Worm (Caenorhabditis elegans): ENCODE measurements around the gene Y39B6A.69.

Y39B6A.69 gene

ce11 chrV:19158664-19159063 is 6.4 kb upstream of the Y39B6A.69 start, which contains the start of gene Y39B6A.5 (continued):
- TF ChIP-seq lsy-2 (tag; optimal IDR thresholded peaks at IDR 0.05): peak; percentile 4 to 25
- peak; percentile 80 for TF ChIP-seq pax-3 (tag; optimal IDR thresholded peaks at IDR 0.05)
- no peak for TF ChIP-seq zag-1 (tag; optimal IDR thresholded peaks at IDR 0.05)
- TF ChIP-seq nhr-237 (tag; optimal IDR thresholded peaks at IDR 0.05): no peak
- peak in 1 of 6 experiments; percentile 53 for TF ChIP-seq elt-3 (tag; optimal IDR thresholded peaks at IDR 0.05)
- TF ChIP-seq lin-35 (GFP tag; optimal IDR thresholded peaks at IDR 0.05): peak in 1 of 2 experiments; percentile 69
- no peak for TF ChIP-seq Y116A8C.19 (tag; optimal IDR thresholded peaks at IDR 0.05; ENCODE audit: borderline replicate concordance)
- peak; percentile 79 for TF ChIP-seq jun-1 (tag; optimal IDR thresholded peaks at IDR 0.05)
- peak; percentile 19 for TF ChIP-seq blmp-1 (tag; optimal IDR thresholded peaks at IDR 0.05)
- no peak for TF ChIP-seq unc-98 (GFP tag; IDR thresholded peaks at IDR 0.05)
- no peak for TF ChIP-seq ztf-11 (tag; optimal IDR thresholded peaks at IDR 0.05)
- no peak for TF ChIP-seq efl-3 (GFP tag; optimal IDR thresholded peaks at IDR 0.05)
- TF ChIP-seq xbp-1 (tag; optimal IDR thresholded peaks at IDR 0.05): no peak
- TF ChIP-seq ets-5 (GFP tag; IDR thresholded peaks at IDR 0.05): no peak
- TF ChIP-seq nhr-85 (tag): no peak

DNA sequence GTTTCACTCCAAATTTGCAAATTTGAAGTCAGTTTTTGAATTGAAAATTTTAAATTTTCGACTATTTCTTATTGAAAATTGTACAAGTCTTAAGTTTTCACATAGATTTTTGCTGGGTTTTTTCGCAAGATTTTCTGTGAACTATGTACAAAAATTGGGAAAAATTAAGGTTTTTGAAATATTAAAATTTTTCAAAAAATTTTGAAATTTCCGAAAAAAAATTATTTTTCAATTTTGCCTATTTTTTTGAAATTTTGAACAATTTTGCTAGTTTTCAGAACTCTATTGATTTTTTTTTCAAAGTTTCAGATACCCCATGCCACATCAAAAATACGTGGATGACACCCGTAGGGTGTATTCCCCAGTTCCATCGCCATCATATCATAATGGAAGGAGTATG is 1.6 kb upstream of the Y39B6A.69 start, which contains the start of gene tsp-13:
TSS of gene tsp-13 (plus strand) at position 301 of the 400 bp plus-strand sequence.
- no peak for TF ChIP-seq C34B4.2 (tag; optimal IDR thresholded peaks at IDR 0.05)
- TF ChIP-seq nhr-12 (tag; optimal IDR thresholded peaks at IDR 0.05): no peak
- TF ChIP-seq dsc-1 (tag; optimal IDR thresholded peaks at IDR 0.05): no peak
- no peak for TF ChIP-seq nhr-71 (tag; optimal IDR thresholded peaks at IDR 0.05)
- no peak for TF ChIP-seq xbp-1 (tag; optimal IDR thresholded peaks at IDR 0.05)
- TF ChIP-seq ets-5 (GFP tag; IDR thresholded peaks at IDR 0.05): no peak

- TF ChIP-seq fkh-10 (GFP tag; optimal IDR thresholded peaks at IDR 0.05): no peak
- TF ChIP-seq nhr-47 (tag; optimal IDR thresholded peaks at IDR 0.05): no peak
- TF ChIP-seq lin-39 (tag; optimal IDR thresholded peaks at IDR 0.05): no peak
- TF ChIP-seq xbp-1 (tag; optimal IDR thresholded peaks at IDR 0.05): no peak
- TF ChIP-seq alr-1 (tag; optimal IDR thresholded peaks at IDR 0.05; ENCODE audit: borderline replicate concordance): no peak
- TF ChIP-seq nhr-20 (tag; optimal IDR thresholded peaks at IDR 0.05): no peak
- TF ChIP-seq pqm-1 (tag; optimal IDR thresholded peaks at IDR 0.05): no peak
- no peak for TF ChIP-seq ceh-82 (tag; optimal IDR thresholded peaks at IDR 0.05)
- no peak for TF ChIP-seq nhr-11 (tag; optimal IDR thresholded peaks at IDR 0.05)
- TF ChIP-seq lin-13 (GFP tag; optimal IDR thresholded peaks at IDR 0.05): no peak
- no peak for TF ChIP-seq vab-15 (tag; optimal IDR thresholded peaks at IDR 0.05)
- TF ChIP-seq F16B12.6 (tag; optimal IDR thresholded peaks at IDR 0.05): no peak
- no peak for TF ChIP-seq fkh-4 (tag; optimal IDR thresholded peaks at IDR 0.05; ENCODE audit: borderline replicate concordance)
- no peak for TF ChIP-seq nhr-84 (tag; optimal IDR thresholded peaks at IDR 0.05)
Observed at ce11 chrV:19153244-19153643, 1.0 kb upstream of the Y39B6A.69 start.

ce11 chrV:19149057-19149456 is 3.2 kb downstream of the Y39B6A.69 start, which contains the start of gene Y39B6A.7:
Gene Y39B6A.7, minus strand, starts transcription at chrV:19149157.
- TF ChIP-seq mdl-1 (tag; optimal IDR thresholded peaks at IDR 0.05) (no peak), mef-2 (tag; optimal IDR thresholded peaks at IDR 0.05) (no peak), nhr-12 (tag; optimal IDR thresholded peaks at IDR 0.05) (no peak), dsc-1 (tag; optimal IDR thresholded peaks at IDR 0.05) (no peak), lin-39 (tag; optimal IDR thresholded peaks at IDR 0.05) (no peak), vab-15 (tag; optimal IDR thresholded peaks at IDR 0.05) (no peak), ama-1 (optimal IDR thresholded peaks at IDR 0.05) (no peak), fkh-4 (tag; optimal IDR thresholded peaks at IDR 0.05; ENCODE audit: borderline replicate concordance) (no peak), nhr-237 (tag; optimal IDR thresholded peaks at IDR 0.05) (no peak), hlh-17 (GFP tag; optimal IDR thresholded peaks at IDR 0.05; ENCODE audit: borderline replicate concordance) (no peak), sptf-1 (tag; optimal IDR thresholded peaks at IDR 0.05) (no peak), alr-1 (tag; optimal IDR thresholded peaks at IDR 0.05; ENCODE audit: borderline replicate concordance) (no peak), ceh-63 (GFP tag; optimal IDR thresholded peaks at IDR 0.05) (no peak), C04F5.9 (tag; optimal IDR thresholded peaks at IDR 0.05) (no peak), fos-1 (tag; optimal IDR thresholded peaks at IDR 0.05) (no peak), elt-2 (tag; optimal IDR thresholded peaks at IDR 0.05) (no peak)

Measured in whole organism, L1 larva.